Fruit fly (Drosophila melanogaster): ENCODE data around the gene CG17258.

CG17258 gene

dm6 chr2L:3030350-3030749 is 4.8 kb downstream of the CG17258 start, which contains the start of gene GABPI:
Gene GABPI, plus strand, starts transcription at chr2L:3030539.
- TF ChIP-seq noc (tag; optimal IDR thresholded peaks at IDR 0.05) = no peak

- TF ChIP-seq noc (tag; optimal IDR thresholded peaks at IDR 0.05) = no peak
These were observed 6.1 kb downstream of the CG17258 start, which contains the start of the genes Sf3b2 and CG17219 for dm6 chr2L:3029012-3029411. Gene Sf3b2, minus strand, starts transcription at chr2L:3029168. Gene CG17219, plus strand, starts transcription at chr2L:3029253.

dm6 chr2L:3022986-3023385 is 12.2 kb downstream of the CG17258 start, which contains the start of the genes alpha4GT1 and Prp40:
Gene alpha4GT1, minus strand, starts transcription at chr2L:3023141.
Gene Prp40, plus strand, starts transcription at chr2L:3023226.
- no peak for TF ChIP-seq noc (tag; optimal IDR thresholded peaks at IDR 0.05)

dm6 chr2L:3018212-3018611 is 16.9 kb downstream of the CG17258 start, which contains the start of the genes CG17224 and CG17264:
Gene CG17224, minus strand, starts transcription at chr2L:3018308.
Gene CG17264, plus strand, starts transcription at chr2L:3018508.
- no peak for TF ChIP-seq noc (tag; optimal IDR thresholded peaks at IDR 0.05)

- TF ChIP-seq noc (tag; optimal IDR thresholded peaks at IDR 0.05) = no peak
These were observed 22.4 kb downstream of the CG17258 start for dm6 chr2L:3012780-3013179.

- no peak for TF ChIP-seq noc (tag; optimal IDR thresholded peaks at IDR 0.05)
These were observed 23.7 kb downstream of the CG17258 start for dm6 chr2L:3011484-3011883.

- no peak for TF ChIP-seq noc (tag; optimal IDR thresholded peaks at IDR 0.05)
These were observed 25.7 kb downstream of the CG17258 start for dm6 chr2L:3009438-3009837.

- TF ChIP-seq noc (tag; optimal IDR thresholded peaks at IDR 0.05) = no peak
These were observed 28.2 kb downstream of the CG17258 start for dm6 chr2L:3006925-3007426.

- TF ChIP-seq noc (tag; optimal IDR thresholded peaks at IDR 0.05) = no peak
These were observed 29.0 kb downstream of the CG17258 start for dm6 chr2L:3006194-3006593.

dm6 chr2L:3005483-3005882 is 29.7 kb downstream of the CG17258 start:
- no peak for TF ChIP-seq noc (tag; optimal IDR thresholded peaks at IDR 0.05)

- TF ChIP-seq noc (tag; optimal IDR thresholded peaks at IDR 0.05) = no peak
These were observed 30.5 kb downstream of the CG17258 start for dm6 chr2L:3004601-3005000.

dm6 chr2L:3003399-3003798 is 31.7 kb downstream of the CG17258 start:
- no peak for TF ChIP-seq noc (tag; optimal IDR thresholded peaks at IDR 0.05)

- TF ChIP-seq noc (tag; optimal IDR thresholded peaks at IDR 0.05) = no peak
These were observed 33.2 kb downstream of the CG17258 start for dm6 chr2L:3001953-3002352.

- TF ChIP-seq noc (tag; optimal IDR thresholded peaks at IDR 0.05) = no peak
These were observed 34.6 kb downstream of the CG17258 start for dm6 chr2L:3000517-3000934.

dm6 chr2L:2999609-3000008 is 35.5 kb downstream of the CG17258 start:
- no peak for TF ChIP-seq noc (tag; optimal IDR thresholded peaks at IDR 0.05)

dm6 chr2L:2999113-2999512 is 36.0 kb downstream of the CG17258 start, which contains the start of gene Ccdc85:
Gene Ccdc85, plus strand, starts transcription at chr2L:2999286.
- no peak for TF ChIP-seq noc (tag; optimal IDR thresholded peaks at IDR 0.05)

dm6 chr2L:2993702-2994101 is 41.4 kb downstream of the CG17258 start:
- TF ChIP-seq noc (tag; optimal IDR thresholded peaks at IDR 0.05) = no peak

- TF ChIP-seq noc (tag; optimal IDR thresholded peaks at IDR 0.05) = no peak
These were observed 41.9 kb downstream of the CG17258 start for dm6 chr2L:2993236-2993635.
